Fruit fly (Drosophila melanogaster) whole organism, embryonic: Measurements from ENCODE around the gene Mst36Fb.

ENCODE experiments used
- ATbp ChIP-seq: fragments of 200-800 bp; sonication (Bioruptor generic); optimal IDR thresholded peaks from 2 replicates; lab custom pipeline; 2017; ENCODE audit warnings: missing biosample characterization, mild to moderate bottlenecking, missing genetic modification characterization, missing genetic modification reagents
- Bteb2 ChIP-seq: fragments of 200-800 bp; sonication (Bioruptor generic); optimal IDR thresholded peaks from 2 replicates; lab custom pipeline; 2016; ENCODE audit warnings: missing biosample characterization, missing genetic modification characterization
- CG10462 ChIP-seq: fragments of 200-800 bp; sonication (Bioruptor generic); optimal IDR thresholded peaks from 2 replicates; lab custom pipeline; 2016; ENCODE audit warnings: missing biosample characterization, missing genetic modification characterization
- CG10565 ChIP-seq: fragments of 200-800 bp; sonication (Bioruptor generic); optimal IDR thresholded peaks from 3 replicates; lab custom pipeline; 2016; ENCODE audit warnings: missing biosample characterization, mild to moderate bottlenecking, missing genetic modification characterization
- CG11560 ChIP-seq: fragments of 200-800 bp; sonication (Bioruptor generic); IDR thresholded peaks from 3 replicates; pipeline ENCODE4 v1.3.6; 2022; ENCODE audit warnings: missing biosample characterization, missing genetic modification characterization
- CG14965 ChIP-seq: fragments of 200-800 bp; sonication (Bioruptor generic); optimal IDR thresholded peaks from 2 replicates; lab custom pipeline; 2016; ENCODE audit warnings: missing biosample characterization, missing genetic modification characterization, borderline replicate concordance
- CG1647 ChIP-seq: fragments of 200-800 bp; sonication (Bioruptor generic); optimal IDR thresholded peaks from 3 replicates; lab custom pipeline; 2016; ENCODE audit warnings: missing biosample characterization, missing genetic modification characterization
- CG2712 ChIP-seq: fragments of 200-800 bp; optimal IDR thresholded peaks from 3 replicates; lab custom pipeline; 2019; ENCODE audit warnings: missing biosample characterization, mild to moderate bottlenecking, missing genetic modification characterization, moderate library complexity
- CG30020 ChIP-seq: fragments of 200-800 bp; optimal IDR thresholded peaks from 2 replicates; lab custom pipeline; 2019; ENCODE audit warnings: missing biosample characterization, mild to moderate bottlenecking, missing genetic modification characterization, moderate library complexity
- CG31365 ChIP-seq: fragments of 200-800 bp; sonication (Bioruptor generic); optimal IDR thresholded peaks from 2 replicates; lab custom pipeline; 2018; ENCODE audit warnings: missing biosample characterization, mild to moderate bottlenecking, missing genetic modification characterization
- CG3163 ChIP-seq: fragments of 200-800 bp; sonication (Bioruptor generic); optimal IDR thresholded peaks from 3 replicates; lab custom pipeline; 2016; ENCODE audit warnings: missing biosample characterization, missing genetic modification characterization
- CG33213 ChIP-seq: fragments of 200-800 bp; sonication (Bioruptor generic); optimal IDR thresholded peaks from 3 replicates; lab custom pipeline; 2016; ENCODE audit warnings: missing biosample characterization, missing genetic modification characterization
- CG3407 ChIP-seq: fragments of 200-800 bp; sonication (Bioruptor generic); optimal IDR thresholded peaks from 2 replicates; lab custom pipeline; 2018; ENCODE audit warnings: missing biosample characterization, mild to moderate bottlenecking, missing genetic modification characterization
- CG34376 ChIP-seq: fragments of 200-800 bp; sonication (Bioruptor generic); optimal IDR thresholded peaks from 2 replicates; lab custom pipeline; 2018; ENCODE audit warnings: missing biosample characterization, mild to moderate bottlenecking, missing genetic modification characterization
- CG4424 ChIP-seq: fragments of 200-800 bp; sonication (Bioruptor generic); optimal IDR thresholded peaks from 3 replicates; lab custom pipeline; 2016; ENCODE audit warnings: missing biosample characterization, missing genetic modification characterization
- CG5180 ChIP-seq: fragments of 200-800 bp; sonication (Bioruptor generic); optimal IDR thresholded peaks from 3 replicates; lab custom pipeline; 2017; ENCODE audit warnings: missing biosample characterization, missing genetic modification characterization, mild to moderate bottlenecking, moderate library complexity, missing genetic modification reagents
- CG6254 ChIP-seq: fragments of 200-800 bp; sonication (Bioruptor generic); optimal IDR thresholded peaks from 3 replicates; lab custom pipeline; 2017; ENCODE audit warnings: mild to moderate bottlenecking, missing biosample characterization, missing genetic modification reagents, missing genetic modification characterization
- CG7745 ChIP-seq: fragments of 200-800 bp; sonication (Bioruptor generic); optimal IDR thresholded peaks from 2 replicates; lab custom pipeline; 2018; ENCODE audit warnings: missing biosample characterization, mild to moderate bottlenecking, missing genetic modification characterization, moderate library complexity
- CkIIα-i1 ChIP-seq: fragments of 200-800 bp; sonication (Bioruptor generic); IDR thresholded peaks from 2 replicates; pipeline ENCODE4 v1.3.6; 2022; ENCODE audit warnings: missing biosample characterization, missing genetic modification characterization
- D19B ChIP-seq: fragments of 200-800 bp; sonication (Bioruptor generic); optimal IDR thresholded peaks from 2 replicates; lab custom pipeline; 2017; ENCODE audit warnings: missing biosample characterization, mild to moderate bottlenecking, missing genetic modification characterization
- Dp ChIP-seq: fragments of 200-800 bp; sonication (Bioruptor generic); optimal IDR thresholded peaks from 2 replicates; lab custom pipeline; 2018; ENCODE audit warnings: missing biosample characterization, mild to moderate bottlenecking, missing genetic modification characterization, moderate library complexity
- Drgx ChIP-seq: fragments of 200-800 bp; sonication (Bioruptor generic); IDR thresholded peaks from 2 replicates; pipeline ENCODE4 v1.3.6; 2022; ENCODE audit warnings: missing biosample characterization, missing genetic modification characterization
- ERR ChIP-seq: fragments of 200-800 bp; sonication (Bioruptor generic); optimal IDR thresholded peaks from 2 replicates; lab custom pipeline; 2016; ENCODE audit warnings: missing biosample characterization, missing genetic modification characterization
- Ets65A ChIP-seq: fragments of 200-800 bp; sonication (Bioruptor generic); peaks from one replicate; lab custom pipeline; 2016; ENCODE audit warnings: missing biosample characterization, missing genetic modification characterization
- GATAe ChIP-seq: fragments of 200-800 bp; sonication (Bioruptor generic); conservative IDR thresholded peaks from 2 replicates; pipeline ENCODE4 v1.3.6; 2022; ENCODE audit warnings: missing biosample characterization, missing genetic modification characterization
- HmgD ChIP-seq: fragments of 200-800 bp; sonication (Bioruptor generic); optimal IDR thresholded peaks from 3 replicates; lab custom pipeline; 2016; ENCODE audit warnings: missing biosample characterization, missing genetic modification characterization
- Neu2 ChIP-seq: fragments of 200-800 bp; sonication (Bioruptor generic); optimal IDR thresholded peaks from 3 replicates; lab custom pipeline; 2016; ENCODE audit warnings: missing biosample characterization, missing genetic modification characterization, borderline replicate concordance
- Oli ChIP-seq: fragments of 200-800 bp; sonication (Bioruptor generic); optimal IDR thresholded peaks from 2 replicates; lab custom pipeline; 2018; ENCODE audit warnings: missing biosample characterization, mild to moderate bottlenecking, missing genetic modification characterization, moderate library complexity
- Sry-δ ChIP-seq: fragments of 200-800 bp; sonication (Bioruptor generic); optimal IDR thresholded peaks from 2 replicates; lab custom pipeline; 2016; ENCODE audit warnings: missing biosample characterization, missing genetic modification characterization
- ac ChIP-seq: fragments of 200-800 bp; sonication (Bioruptor generic); optimal IDR thresholded peaks from 3 replicates; lab custom pipeline; 2017; ENCODE audit warnings: missing biosample characterization, mild to moderate bottlenecking, missing genetic modification characterization
- ash1 ChIP-seq: fragments of 200-800 bp; sonication (Bioruptor generic); optimal IDR thresholded peaks from 2 replicates; lab custom pipeline; 2018; ENCODE audit warnings: missing biosample characterization, mild to moderate bottlenecking, missing genetic modification characterization
- bab2 ChIP-seq: fragments of 200-800 bp; sonication (Bioruptor generic); optimal IDR thresholded peaks from 2 replicates; lab custom pipeline; 2016; ENCODE audit warnings: missing biosample characterization, missing genetic modification characterization
- cad ChIP-seq: fragments of >200 bp; optimal IDR thresholded peaks from 2 replicates; lab custom pipeline; 2017; ENCODE audit warnings: missing biosample characterization, missing genetic modification characterization
- cato ChIP-seq: fragments of 200-800 bp; sonication (Bioruptor generic); optimal IDR thresholded peaks from 2 replicates; lab custom pipeline; 2016; ENCODE audit warnings: missing biosample characterization, missing genetic modification characterization, borderline replicate concordance
- chinmo ChIP-seq: fragments of 200-800 bp; sonication (Bioruptor generic); IDR thresholded peaks from 4 replicates; pipeline ENCODE4 v1.3.6; 2022; ENCODE audit warnings: missing biosample characterization, missing genetic modification characterization; ENCODE audit not compliant: partially characterized antibody
- crc ChIP-seq: fragments of 200-800 bp; sonication (Bioruptor generic); optimal IDR thresholded peaks from 2 replicates; lab custom pipeline; 2016; ENCODE audit warnings: missing biosample characterization, missing genetic modification characterization
- dmrt11E ChIP-seq: fragments of 200-800 bp; sonication (Bioruptor generic); optimal IDR thresholded peaks from 3 replicates; lab custom pipeline; 2018; ENCODE audit warnings: missing biosample characterization, mild to moderate bottlenecking, missing genetic modification characterization, moderate library complexity
- dmrt99B ChIP-seq: fragments of 200-800 bp; sonication (Bioruptor generic); optimal IDR thresholded peaks from 2 replicates; lab custom pipeline; 2018; ENCODE audit warnings: missing biosample characterization, mild to moderate bottlenecking, missing genetic modification characterization, moderate library complexity
- ewg ChIP-seq: fragments of 200-800 bp; sonication (Bioruptor generic); optimal IDR thresholded peaks from 3 replicates; lab custom pipeline; 2017; ENCODE audit warnings: mild to moderate bottlenecking, missing biosample characterization, missing genetic modification reagents, missing genetic modification characterization
- eyg ChIP-seq: fragments of 200-800 bp; sonication (Bioruptor generic); optimal IDR thresholded peaks from 3 replicates; lab custom pipeline; 2016; ENCODE audit warnings: missing biosample characterization, missing genetic modification characterization
- fd3F ChIP-seq: fragments of 200-800 bp; sonication (Bioruptor generic); optimal IDR thresholded peaks from 2 replicates; lab custom pipeline; 2018; ENCODE audit warnings: missing biosample characterization, mild to moderate bottlenecking, missing genetic modification characterization, moderate library complexity
- fd64A ChIP-seq: fragments of 200-800 bp; sonication (Bioruptor generic); optimal IDR thresholded peaks from 3 replicates; lab custom pipeline; 2018; ENCODE audit warnings: missing biosample characterization, mild to moderate bottlenecking, missing genetic modification characterization
- ind ChIP-seq: fragments of 200-800 bp; sonication (Bioruptor generic); optimal IDR thresholded peaks from 3 replicates; lab custom pipeline; 2016; ENCODE audit warnings: missing biosample characterization, missing genetic modification characterization
- jing ChIP-seq: fragments of 200-800 bp; sonication (Bioruptor generic); optimal IDR thresholded peaks from 2 replicates; lab custom pipeline; 2018; ENCODE audit warnings: missing biosample characterization, mild to moderate bottlenecking, missing genetic modification characterization
- kni ChIP-seq: fragments of 200-800 bp; sonication (Bioruptor generic); optimal IDR thresholded peaks from 3 replicates; lab custom pipeline; 2017; ENCODE audit warnings: mild to moderate bottlenecking, missing biosample characterization, missing genetic modification reagents, missing genetic modification characterization
- lab ChIP-seq: fragments of 200-800 bp; sonication (Bioruptor generic); optimal IDR thresholded peaks from 3 replicates; lab custom pipeline; 2017; ENCODE audit warnings: missing biosample characterization, missing genetic modification characterization, mild to moderate bottlenecking, moderate library complexity, missing genetic modification reagents
- pnt ChIP-seq: fragments of 200-800 bp; sonication (Bioruptor generic); optimal IDR thresholded peaks from 3 replicates; lab custom pipeline; 2016; ENCODE audit warnings: missing biosample characterization, missing genetic modification characterization
- so ChIP-seq: fragments of 200-800 bp; sonication (Bioruptor generic); IDR thresholded peaks from 3 replicates; pipeline ENCODE4 v1.3.6; 2022; ENCODE audit warnings: missing biosample characterization, missing genetic modification characterization
- z ChIP-seq: fragments of 200-800 bp; sonication (Bioruptor generic); IDR thresholded peaks from 3 replicates; pipeline ENCODE4 v1.3.6; 2022; ENCODE audit warnings: missing biosample characterization, missing genetic modification characterization
- zen2 ChIP-seq: fragments of 200-800 bp; sonication (Bioruptor generic); IDR thresholded peaks from 3 replicates; pipeline ENCODE4 v1.3.6; 2022; ENCODE audit warnings: missing biosample characterization, missing genetic modification characterization; ENCODE audit not compliant: partially characterized antibody

The Mst36Fb gene

dm6 chr2L:18626987-18627386 is 47.9 kb downstream of the Mst36Fb start (continued):
- TF ChIP-seq CG14965 (GFP tag; lab: Kevin White, UChicago) = peak; percentile 80
- no peak for TF ChIP-seq chinmo (GFP tag; lab: Robert Waterston, UW)
- peak; percentile 86 for TF ChIP-seq CG34376 (GFP tag; lab: Kevin White, UChicago)
- TF ChIP-seq CG30020 = no peak
- peak; percentile 90 for TF ChIP-seq CG33213 (GFP tag; lab: Kevin White, UChicago)
- peak; percentile 61 for TF ChIP-seq CG5180 (GFP tag; lab: Kevin White, UChicago)
- TF ChIP-seq ERR (GFP tag; lab: Kevin White, UChicago) = peak; percentile 77
- peak; percentile 96 for TF ChIP-seq lab (GFP tag; lab: Kevin White, UChicago)
- TF ChIP-seq jing (GFP tag; lab: Kevin White, UChicago) = no peak
- TF ChIP-seq CG10462 (GFP tag; lab: Kevin White, UChicago) = peak; percentile 78
- TF ChIP-seq ind (GFP tag; lab: Kevin White, UChicago) = peak; percentile 11
- peak; percentile 65 for TF ChIP-seq CG31365 (tag; lab: Kevin White, UChicago)
- no peak for TF ChIP-seq cad (GFP tag; lab: Kevin White, UChicago)
- TF ChIP-seq pnt (GFP tag; lab: Kevin White, UChicago) = peak; percentile 77
- peak; percentile 74 for TF ChIP-seq CG6254 (GFP tag; lab: Kevin White, UChicago)
- no peak for TF ChIP-seq zen2 (GFP tag; lab: Robert Waterston, UW)
- peak; percentile 58; the same call in 1 of the 3 replicates for TF ChIP-seq so (GFP tag; lab: Robert Waterston, UW)
- TF ChIP-seq dmrt11E (tag; lab: Kevin White, UChicago) = peak; percentile 65
- no peak for TF ChIP-seq CG10565
- peak; percentile 82 for TF ChIP-seq CG1647 (GFP tag; lab: Kevin White, UChicago)
- TF ChIP-seq CkIIα-i1 = 0 out of 2 replicates have a peak, but pooled peaks have one; percentile 26
- TF ChIP-seq Ets65A (GFP tag; lab: Kevin White, UChicago) = peak; percentile 78
- TF ChIP-seq eyg = peak; percentile 90
- peak; percentile 91 for TF ChIP-seq bab2
- TF ChIP-seq ac = peak; percentile 69
- peak; percentile 38 for TF ChIP-seq kni (GFP tag; lab: Kevin White, UChicago)
- TF ChIP-seq ATbp (GFP tag; lab: Kevin White, UChicago) = peak; percentile 98
- TF ChIP-seq Drgx = no peak
- TF ChIP-seq Bteb2 (GFP tag; lab: Kevin White, UChicago) = peak; percentile 79
- peak; percentile 92 for TF ChIP-seq CG3407 (GFP tag; lab: Kevin White, UChicago)
- TF ChIP-seq ewg (GFP tag; lab: Kevin White, UChicago) = peak; percentile 70
- peak; percentile 50 for TF ChIP-seq HmgD (GFP tag; lab: Kevin White, UChicago)
- peak; percentile 83 for TF ChIP-seq fd64A (GFP tag; lab: Kevin White, UChicago)
- TF ChIP-seq D19B (GFP tag; lab: Kevin White, UChicago) = peak; percentile 46
- TF ChIP-seq CG3163 (GFP tag; lab: Kevin White, UChicago) = peak; percentile 78
- TF ChIP-seq crc = peak; percentile 80
- TF ChIP-seq CG7745 = peak; percentile 42
- peak; percentile 58 for TF ChIP-seq CG4424
- TF ChIP-seq CG11560 (tag; lab: Robert Waterston, UW) = no peak
- TF ChIP-seq fd3F (GFP tag; lab: Kevin White, UChicago) = peak; percentile 81
- TF ChIP-seq Dp (GFP tag; lab: Kevin White, UChicago) = no peak
- TF ChIP-seq Oli = peak; percentile 47
- peak; percentile 61 for TF ChIP-seq ash1 (GFP tag; lab: Kevin White, UChicago)
- TF ChIP-seq Neu2 (GFP tag; lab: Kevin White, UChicago) = no peak
- peak; percentile 55 for TF ChIP-seq cato (GFP tag; lab: Kevin White, UChicago)
- TF ChIP-seq CG2712 = peak; percentile 57
- peak; percentile 45 for TF ChIP-seq Sry-δ (GFP tag; lab: Kevin White, UChicago)
- TF ChIP-seq z (GFP tag; lab: Robert Waterston, UW) = peak; percentile 44; the same call in 2 of the 3 replicates
- peak; percentile 69 for TF ChIP-seq dmrt99B
- TF ChIP-seq GATAe = 0 out of 2 replicates have a peak, but pooled peaks have one; percentile 12
